Fruit fly (Drosophila melanogaster): ENCODE results near the gene Ccdc85.

Gene Ccdc85

dm6 chr2L:2979091-2979490 lies 20.0 kb upstream of the Ccdc85 start, which contains the start of gene CG9643 (continued):
- TF ChIP-seq Med (GFP tag) (peak; percentile 20), slou (GFP tag; optimal IDR thresholded peaks at IDR 0.05) (no peak)

DNA sequence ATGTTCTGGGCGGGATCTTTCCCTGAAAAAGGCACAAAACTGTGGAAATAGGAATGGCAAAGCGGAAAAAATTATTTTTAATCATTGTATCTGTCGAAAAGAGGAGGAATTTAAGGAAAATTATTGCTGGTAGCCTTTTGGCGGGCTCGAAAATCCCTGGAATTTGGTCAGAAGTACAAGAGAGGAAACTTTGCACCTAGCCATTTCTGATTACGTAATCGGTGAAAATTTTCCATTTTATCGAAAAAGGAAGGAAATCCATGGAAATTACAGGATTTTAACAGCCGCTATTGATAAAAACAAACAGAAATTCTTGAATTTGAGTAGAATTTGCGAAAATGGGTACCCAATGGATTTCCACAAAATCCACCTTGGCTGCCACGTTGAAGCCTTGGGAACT lies 12.3 kb upstream of the Ccdc85 start:
- TF ChIP-seq pzg (GFP tag; optimal IDR thresholded peaks at IDR 0.05) (no peak), Pdp1 (GFP tag; optimal IDR thresholded peaks at IDR 0.05) (peak in 1 of 2 experiments; percentile 92)

- TF ChIP-seq Atf3 (GFP tag; optimal IDR thresholded peaks at IDR 0.05) (peak; percentile 61), CG6854 (GFP tag; optimal IDR thresholded peaks at IDR 0.05) (no peak), Gug (GFP tag; IDR thresholded peaks at IDR 0.05) (peak; percentile 85), TFAM (GFP tag; optimal IDR thresholded peaks at IDR 0.05) (no peak), CG15011 (GFP tag; optimal IDR thresholded peaks at IDR 0.05) (no peak), Tbp (GFP tag; optimal IDR thresholded peaks at IDR 0.05) (no peak), CG15696 (tag; optimal IDR thresholded peaks at IDR 0.05) (peak; percentile 79), CG9817 (tag; optimal IDR thresholded peaks at IDR 0.05) (peak; percentile 89), CG9876 (GFP tag; optimal IDR thresholded peaks at IDR 0.05) (peak; percentile 16), Dp (GFP tag; optimal IDR thresholded peaks at IDR 0.05) (no peak), Sry-β (GFP tag; optimal IDR thresholded peaks at IDR 0.05) (peak; percentile 96), CG9797 (GFP tag; optimal IDR thresholded peaks at IDR 0.05) (peak; percentile 83), CG4404 (GFP tag; IDR thresholded peaks at IDR 0.05) (peak; percentile 79), dm (GFP tag; optimal IDR thresholded peaks at IDR 0.05) (peak; percentile 58), CG4328 (GFP tag; optimal IDR thresholded peaks at IDR 0.05) (peak; percentile 81), CG17359 (tag; optimal IDR thresholded peaks at IDR 0.05) (peak; percentile 79), CG5180 (GFP tag; optimal IDR thresholded peaks at IDR 0.05) (no peak), CG18262 (tag; optimal IDR thresholded peaks at IDR 0.05) (peak; percentile 88), sr (GFP tag; IDR thresholded peaks at IDR 0.05) (peak; percentile 48; the same call in 2 of the 3 replicates), CG10543 (GFP tag; optimal IDR thresholded peaks at IDR 0.05) (peak; percentile 90), sc (optimal IDR thresholded peaks at IDR 0.05) (no peak), sc (GFP tag; optimal IDR thresholded peaks at IDR 0.05) (no peak), p53 (GFP tag; optimal IDR thresholded peaks at IDR 0.05) (no peak), CG34422 (GFP tag; IDR thresholded peaks at IDR 0.05) (peak; percentile 82; the same call in 2 of the 3 replicates), Lim3 (GFP tag; IDR thresholded peaks at IDR 0.05) (no peak), CG17568 (GFP tag; optimal IDR thresholded peaks at IDR 0.05) (no peak), ssp (GFP tag; IDR thresholded peaks at IDR 0.05) (peak; percentile 78), pan (optimal IDR thresholded peaks at IDR 0.05) (no peak), pan (GFP tag; optimal IDR thresholded peaks at IDR 0.05 in 1 of 2, IDR thresholded peaks at IDR 0.05 in 1 of 2) (peak in 1 of 2 experiments; percentile 86), cwo (GFP tag; optimal IDR thresholded peaks at IDR 0.05) (peak; percentile 79), CoRest (tag; optimal IDR thresholded peaks at IDR 0.05) (peak; percentile 94), Kr (GFP tag; optimal IDR thresholded peaks at IDR 0.05) (no peak), CG9609 (GFP tag; optimal IDR thresholded peaks at IDR 0.05) (peak; percentile 63), Nf-YA (GFP tag; IDR thresholded peaks at IDR 0.05) (peak; percentile 55; the same call in 1 of the 2 replicates), wor (GFP tag; IDR thresholded peaks at IDR 0.05) (peak; percentile 71), salm (tag; optimal IDR thresholded peaks at IDR 0.05) (peak; percentile 47), Doc2 (GFP tag; IDR thresholded peaks at IDR 0.05) (0 out of 2 replicates have a peak, but pooled peaks have one; percentile 60), CG8765 (GFP tag; IDR thresholded peaks at IDR 0.05) (peak; percentile 66), CG14965 (GFP tag; optimal IDR thresholded peaks at IDR 0.05; ENCODE audit: borderline replicate concordance) (no peak), CG8924 (tag; optimal IDR thresholded peaks at IDR 0.05) (peak; percentile 88), ATbp (GFP tag; optimal IDR thresholded peaks at IDR 0.05) (no peak), Stat92E (GFP tag; optimal IDR thresholded peaks at IDR 0.05) (no peak)
Measured at dm6 chr2L:2987681-2988381, 11.3 kb upstream of the Ccdc85 start, which contains the start of the genes Chd1 and Bem46. Gene Chd1, minus strand, starts transcription at chr2L:2987723. Gene Bem46, plus strand, starts transcription at chr2L:2988116.

Data from whole organism, embryonic.